Worm (Caenorhabditis elegans): ENCODE measurements around the gene srd-66.

- no peak for TF ChIP-seq klf-2 (GFP tag; conservative IDR thresholded peaks at IDR 0.05)
- TF ChIP-seq ref-1 (GFP tag; conservative IDR thresholded peaks at IDR 0.05): no peak
- TF ChIP-seq tab-1 (GFP tag; IDR thresholded peaks at IDR 0.05): no peak
- no peak for TF ChIP-seq flt-1 (GFP tag; IDR thresholded peaks at IDR 0.05)
- TF ChIP-seq cog-1 (tag; optimal IDR thresholded peaks at IDR 0.05): no peak
- peak; percentile 98 for TF ChIP-seq T22C8.4 (GFP tag; IDR thresholded peaks at IDR 0.05)
- TF ChIP-seq med-1 (GFP tag; optimal IDR thresholded peaks at IDR 0.05; ENCODE audit: insufficient read depth): no peak
- TF ChIP-seq ztf-23 (GFP tag; IDR thresholded peaks at IDR 0.05): no peak
- no peak for TF ChIP-seq ztf-29 (GFP tag; IDR thresholded peaks at IDR 0.05)
Measured at ce11 chrIII:1955520-1956095, 26.8 kb downstream of the srd-66 start.
